Fruit fly (Drosophila melanogaster): ENCODE results near the gene CG10336.
A peak's percentile ranks its signal among the peaks of the same experiment; 100 is the strongest.

Gene CG10336

DNA sequence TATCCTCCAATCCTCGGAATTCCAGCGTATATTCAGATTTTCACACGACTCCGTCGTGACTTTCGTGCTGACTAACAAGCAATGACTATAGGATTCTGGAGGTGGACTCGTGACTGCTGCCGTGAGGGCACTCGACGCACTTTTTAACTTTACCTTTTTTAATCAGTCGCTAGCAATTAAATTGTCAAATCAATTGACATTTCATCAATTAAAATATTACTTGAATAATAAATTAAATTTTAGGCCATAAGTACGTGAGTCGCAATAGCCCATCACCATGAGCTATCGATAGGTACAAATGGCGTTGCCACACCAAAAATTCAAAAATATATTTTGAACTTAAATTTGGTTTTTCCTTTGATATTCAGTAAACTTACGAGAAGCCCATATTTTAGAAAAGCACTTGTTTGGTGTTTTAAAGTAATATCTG lies 16.3 kb downstream of the CG10336 start, which contains the start of gene Jwa (continued):
- TF ChIP-seq klu (GFP tag; IDR thresholded peaks at IDR 0.05) (peak; percentile 85), Xrp1 (GFP tag; IDR thresholded peaks at IDR 0.05) (peak; percentile 93), CG16863 (GFP tag; optimal IDR thresholded peaks at IDR 0.05) (peak; percentile 84), Pdp1 (GFP tag; optimal IDR thresholded peaks at IDR 0.05) (peak; percentile 81 to 96), CG14860 (GFP tag; IDR thresholded peaks at IDR 0.05; ENCODE audit: partially characterized antibody) (peak; percentile 100), CG13296 (GFP tag; optimal IDR thresholded peaks at IDR 0.05) (peak; percentile 77), gro (GFP tag; optimal IDR thresholded peaks at IDR 0.05) (peak; percentile 88), scrt (GFP tag; optimal IDR thresholded peaks at IDR 0.05) (peak; percentile 57), CG8944 (GFP tag; optimal IDR thresholded peaks at IDR 0.05) (peak; percentile 94), Camta (GFP tag; optimal IDR thresholded peaks at IDR 0.05) (peak; percentile 89), grn (GFP tag; optimal IDR thresholded peaks at IDR 0.05) (peak; percentile 40), mld (GFP tag; IDR thresholded peaks at IDR 0.05; ENCODE audit: partially characterized antibody) (peak; percentile 87), CG2120 (GFP tag; optimal IDR thresholded peaks at IDR 0.05) (peak; percentile 99), aop (GFP tag; IDR thresholded peaks at IDR 0.05) (peak; percentile 63), chn (GFP tag; optimal IDR thresholded peaks at IDR 0.05) (peak; percentile 95), CG13894 (tag; optimal IDR thresholded peaks at IDR 0.05) (peak; percentile 85), sug (tag; optimal IDR thresholded peaks at IDR 0.05) (peak; percentile 91), gcm (GFP tag; optimal IDR thresholded peaks at IDR 0.05) (peak; percentile 91), dmrt99B (tag; optimal IDR thresholded peaks at IDR 0.05) (peak; percentile 84), D (optimal IDR thresholded peaks at IDR 0.05) (no peak), D (GFP tag; optimal IDR thresholded peaks at IDR 0.05) (peak; percentile 80), row (GFP tag; IDR thresholded peaks at IDR 0.05) (peak; percentile 99), Gsc (GFP tag; IDR thresholded peaks at IDR 0.05) (peak; percentile 72), Abd-B (GFP tag; optimal IDR thresholded peaks at IDR 0.05) (peak; percentile 94), CG8089 (GFP tag; optimal IDR thresholded peaks at IDR 0.05) (peak; percentile 85), Dp (GFP tag; optimal IDR thresholded peaks at IDR 0.05) (peak; percentile 83), bcd (GFP tag; optimal IDR thresholded peaks at IDR 0.05) (peak; percentile 78), D19B (GFP tag; optimal IDR thresholded peaks at IDR 0.05) (peak; percentile 44), CG6854 (GFP tag; optimal IDR thresholded peaks at IDR 0.05) (peak; percentile 65), CG12744 (GFP tag; optimal IDR thresholded peaks at IDR 0.05) (peak; percentile 87), CG11695 (GFP tag; IDR thresholded peaks at IDR 0.05) (peak; percentile 90), trem (tag; optimal IDR thresholded peaks at IDR 0.05) (peak; percentile 79), prd (optimal IDR thresholded peaks at IDR 0.05) (no peak), prd (GFP tag; IDR thresholded peaks at IDR 0.05) (peak; percentile 95), Dfd (GFP tag; optimal IDR thresholded peaks at IDR 0.05) (no peak), CG3065 (GFP tag; optimal IDR thresholded peaks at IDR 0.05) (peak; percentile 79), HHEX (GFP tag; optimal IDR thresholded peaks at IDR 0.05) (peak; percentile 67), maf-S (GFP tag; optimal IDR thresholded peaks at IDR 0.05) (peak; percentile 92), zen2 (GFP tag; IDR thresholded peaks at IDR 0.05; ENCODE audit: partially characterized antibody) (peak; percentile 98; the same call in 2 of the 3 replicates), CTCF (GFP tag; optimal IDR thresholded peaks at IDR 0.05) (no peak), kay (GFP tag; optimal IDR thresholded peaks at IDR 0.05) (peak; percentile 89), inv (GFP tag; IDR thresholded peaks at IDR 0.05; ENCODE audit: partially characterized antibody) (peak; percentile 100), CG30403 (GFP tag; optimal IDR thresholded peaks at IDR 0.05) (peak; percentile 97), repo (GFP tag; optimal IDR thresholded peaks at IDR 0.05) (peak; percentile 84), CG4282 (GFP tag; optimal IDR thresholded peaks at IDR 0.05) (peak; percentile 82), CG10462 (GFP tag; optimal IDR thresholded peaks at IDR 0.05) (peak; percentile 77), CG17359 (tag; optimal IDR thresholded peaks at IDR 0.05) (peak; percentile 78), CG34376 (GFP tag; optimal IDR thresholded peaks at IDR 0.05) (peak; percentile 87), Six4 (GFP tag; optimal IDR thresholded peaks at IDR 0.05) (peak; percentile 89), CG6254 (GFP tag; optimal IDR thresholded peaks at IDR 0.05) (peak; percentile 28), slou (GFP tag; optimal IDR thresholded peaks at IDR 0.05) (peak; percentile 93), Gug (GFP tag; IDR thresholded peaks at IDR 0.05) (peak; percentile 94)
